Worm (Caenorhabditis elegans): ENCODE measurements around the gene clec-126.

Gene clec-126

DNA sequence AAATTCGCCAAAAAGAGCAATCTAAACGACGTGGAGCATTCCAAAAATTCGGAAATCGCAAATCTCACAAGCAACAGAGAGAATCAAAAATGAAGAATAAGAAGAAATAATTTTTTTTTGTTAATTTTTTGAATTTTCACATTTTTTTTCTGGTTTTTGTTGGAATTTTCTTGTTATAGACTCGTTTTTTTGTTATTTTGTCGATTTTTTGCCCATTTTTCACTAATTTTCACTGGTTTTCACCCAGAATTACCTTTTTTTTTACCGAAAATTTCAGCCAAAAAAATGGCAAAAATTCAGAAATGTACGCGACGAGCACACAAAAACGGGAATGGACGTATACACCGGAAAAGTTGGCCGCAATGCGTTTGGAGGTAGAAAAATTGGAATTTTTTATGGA is 14.6 kb upstream of the clec-126 start, which contains the start of gene cyh-1:
Gene cyh-1, plus strand, starts transcription at position 301 of the 400 bp plus-strand sequence.
- TF ChIP-seq atf-7 (tag; optimal IDR thresholded peaks at IDR 0.05) (no peak), sea-2 (GFP tag; IDR thresholded peaks at IDR 0.05) (no peak), dpff-1 (tag; optimal IDR thresholded peaks at IDR 0.05) (no peak), ceh-27 (GFP tag; optimal IDR thresholded peaks at IDR 0.05) (no peak), snpc-4 (GFP tag; optimal IDR thresholded peaks at IDR 0.05) (no peak), snpc-4 (tag; optimal IDR thresholded peaks at IDR 0.05) (no peak)

DNA sequence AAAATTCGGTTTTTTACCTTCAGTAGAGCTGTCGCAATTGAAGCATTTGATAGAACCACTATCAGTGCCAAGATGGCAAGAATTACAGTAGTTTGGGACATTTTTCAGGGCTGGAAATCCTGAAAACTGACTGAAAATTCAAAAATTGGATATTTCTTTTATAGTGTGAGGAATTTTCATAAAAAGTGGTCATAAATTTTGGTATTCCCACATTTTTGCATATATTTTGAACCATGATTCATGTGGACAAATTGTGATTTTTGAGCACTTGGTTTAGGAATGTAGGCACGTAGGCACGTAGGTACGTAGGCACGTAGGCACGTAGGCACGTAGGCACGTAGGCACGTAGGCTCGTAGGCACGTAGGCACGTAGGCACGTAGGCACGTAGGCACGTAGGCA is 7.1 kb upstream of the clec-126 start, which contains the start of gene Y49F6B.19:
Gene Y49F6B.19, minus strand, starts transcription at position 101 of the 400 bp plus-strand sequence.
- no peak for TF ChIP-seq madf-6 (GFP tag; IDR thresholded peaks at IDR 0.05)
- TF ChIP-seq nhr-27 (tag; optimal IDR thresholded peaks at IDR 0.05) = no peak
- no peak for TF ChIP-seq egl-18 (GFP tag; IDR thresholded peaks at IDR 0.05)
- no peak for TF ChIP-seq mxl-1 (tag; optimal IDR thresholded peaks at IDR 0.05)
- TF ChIP-seq ztf-26 (tag; optimal IDR thresholded peaks at IDR 0.05) = no peak
- TF ChIP-seq F23B12.7 (tag; optimal IDR thresholded peaks at IDR 0.05; ENCODE audit: insufficient read depth) = no peak
- TF ChIP-seq athp-1 (tag; optimal IDR thresholded peaks at IDR 0.05) = no peak
- TF ChIP-seq B0019.2 (GFP tag; conservative IDR thresholded peaks at IDR 0.05) = no peak
- no peak for TF ChIP-seq die-1 (tag; optimal IDR thresholded peaks at IDR 0.05)
- no peak for TF ChIP-seq hsf-1 (GFP tag; IDR thresholded peaks at IDR 0.05)

DNA sequence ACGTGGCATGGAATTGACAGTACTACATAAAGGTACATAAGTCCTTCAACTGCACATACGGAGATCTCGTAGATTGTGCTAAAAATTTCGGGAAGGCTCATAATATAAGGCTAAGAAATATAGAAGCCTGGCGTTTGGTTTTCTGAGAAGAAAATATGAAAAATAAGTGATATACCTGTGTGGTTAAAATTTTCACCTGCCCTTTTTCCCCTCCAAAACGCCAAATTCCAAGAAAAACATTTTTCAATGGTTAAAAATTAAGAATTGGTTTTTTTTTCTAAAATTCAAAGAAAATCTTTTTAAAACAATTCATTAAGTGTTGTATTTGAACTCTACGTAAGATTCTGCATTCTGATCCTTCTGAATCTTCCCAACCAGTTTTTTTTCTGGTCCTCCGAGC is 4.7 kb upstream of the clec-126 start, which contains the start of gene srz-5:
Gene srz-5, minus strand, starts transcription at position 101 of the 400 bp plus-strand sequence.
- TF ChIP-seq hsf-1 (GFP tag; IDR thresholded peaks at IDR 0.05) (no peak), ceh-79 (tag; optimal IDR thresholded peaks at IDR 0.05) (no peak), lin-54 (GFP tag; optimal IDR thresholded peaks at IDR 0.05) (no peak)

DNA sequence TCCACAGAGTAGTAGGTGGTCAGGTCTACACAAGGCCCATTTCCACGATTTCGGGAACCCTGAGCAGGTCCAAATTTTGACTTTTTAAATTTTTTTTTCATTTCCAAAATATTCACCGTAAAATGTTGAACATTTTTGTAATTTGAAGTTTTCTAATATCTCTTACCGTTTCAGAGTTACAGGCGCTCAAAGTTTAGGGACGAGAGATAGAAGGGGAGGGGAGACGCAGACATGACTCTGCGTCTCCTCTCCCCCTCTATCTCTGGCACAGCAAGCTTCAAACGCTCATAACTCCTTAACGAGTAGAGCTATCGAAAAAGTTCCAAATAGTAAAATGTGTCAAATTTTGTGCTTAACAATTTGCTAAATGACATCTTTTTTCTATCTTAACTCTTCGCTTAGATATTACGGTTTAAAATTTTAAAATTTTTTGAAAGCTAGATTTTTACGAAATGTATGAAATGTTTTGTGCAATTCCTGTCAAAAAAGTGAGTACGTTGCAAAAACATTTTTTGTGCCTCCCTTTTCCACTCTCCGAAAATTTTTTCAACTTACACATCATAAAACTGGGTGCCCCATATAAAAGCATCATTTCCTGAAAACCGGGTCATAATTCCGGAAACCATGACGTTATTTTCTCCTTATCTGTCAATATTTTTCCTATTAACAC is 3.8 kb upstream of the clec-126 start, which contains the start of the genes Y49F6B.14 and clec-125:
Gene Y49F6B.14, minus strand, starts transcription at position 101 of the 670 bp plus-strand sequence.
Gene clec-125, plus strand, starts transcription at position 620 of the 670 bp plus-strand sequence.
- no peak for TF ChIP-seq T26A5.8 (tag; optimal IDR thresholded peaks at IDR 0.05)
- TF ChIP-seq hmg-1.2 (GFP tag; IDR thresholded peaks at IDR 0.05) = peak; percentile 75

DNA sequence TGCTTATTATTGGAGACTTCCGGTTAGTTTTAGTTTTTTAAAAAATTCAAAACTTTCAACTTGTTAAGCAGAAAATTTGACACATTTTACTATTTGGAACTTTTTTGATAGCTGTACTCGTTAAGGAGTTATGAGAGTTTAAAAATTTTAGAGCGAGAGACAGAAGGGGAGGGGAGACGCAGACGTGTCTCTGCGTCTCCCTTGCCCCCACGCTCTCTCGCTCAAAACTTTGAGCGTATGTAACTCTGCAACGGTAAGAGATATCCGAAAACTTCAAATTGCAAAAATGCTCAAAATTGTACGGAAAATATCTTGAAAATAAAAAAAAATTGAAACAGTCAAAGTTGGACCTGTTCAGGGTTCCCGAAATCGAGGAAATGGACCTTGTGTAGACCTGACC is 3.1 kb upstream of the clec-126 start:
- TF ChIP-seq hmg-1.2 (GFP tag; IDR thresholded peaks at IDR 0.05) (peak; percentile 90), snpc-1.3 (tag; optimal IDR thresholded peaks at IDR 0.05; ENCODE audit: insufficient read depth) (no peak)

DNA sequence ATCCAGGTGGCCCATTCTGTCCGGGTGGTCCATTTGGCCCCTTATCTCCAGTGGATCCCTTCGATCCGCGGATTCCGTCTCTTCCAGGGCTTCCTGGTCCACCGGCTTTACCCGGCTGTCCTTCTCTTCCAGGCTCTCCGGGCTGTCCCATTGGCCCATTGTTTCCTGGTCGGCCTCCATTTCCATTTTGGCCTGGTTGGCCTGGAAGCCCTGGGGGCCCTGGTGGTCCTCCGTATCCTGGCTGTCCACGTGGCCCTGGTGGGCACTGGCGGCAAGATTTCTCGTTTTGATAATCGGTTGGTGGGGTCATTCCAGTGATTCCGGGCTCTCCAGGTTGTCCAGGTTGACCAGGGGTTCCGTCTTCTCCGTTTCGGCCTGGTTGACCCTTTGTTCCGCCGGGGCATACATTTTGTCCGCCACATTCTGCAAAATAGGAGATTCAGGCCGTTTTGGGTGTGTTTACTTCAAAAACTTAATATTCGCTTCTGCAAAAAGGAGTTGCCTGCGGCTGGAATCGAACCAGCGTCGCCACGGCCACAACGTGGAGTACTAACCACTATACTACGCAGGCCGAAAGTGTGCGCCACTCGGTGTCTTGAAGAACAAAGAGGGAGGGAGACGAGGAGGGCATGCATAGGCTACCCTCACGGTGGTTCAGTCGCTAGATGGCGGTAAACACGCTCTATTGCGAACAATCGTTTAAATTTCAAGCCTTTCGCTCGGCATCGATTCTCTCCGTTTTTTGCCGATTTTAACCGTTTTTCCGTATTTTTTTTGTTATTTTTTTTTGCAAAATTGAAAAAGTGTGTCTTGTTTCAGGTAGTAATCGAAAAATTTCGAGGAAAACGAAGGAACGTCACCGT is 1.9 kb downstream of the clec-126 start, which contains the start of gene W09G10.9:
Gene W09G10.9, plus strand, starts transcription at position 813 of the 863 bp plus-strand sequence.
- no peak for TF ChIP-seq dpff-1 (tag; optimal IDR thresholded peaks at IDR 0.05)
- no peak for TF ChIP-seq aptf-2 (GFP tag; conservative IDR thresholded peaks at IDR 0.05)
- 0 out of 2 replicates have a peak, but pooled peaks have one; percentile 40 for TF ChIP-seq ceh-58 (GFP tag; IDR thresholded peaks at IDR 0.05)
- TF ChIP-seq nfyb-1 (GFP tag; IDR thresholded peaks at IDR 0.05) = peak; percentile 90
- peak; percentile 52 for TF ChIP-seq snpc-1.3 (tag; optimal IDR thresholded peaks at IDR 0.05; ENCODE audit: insufficient read depth)
- TF ChIP-seq die-1 (tag; optimal IDR thresholded peaks at IDR 0.05) = peak; percentile 31
- peak; percentile 75 for TF ChIP-seq ekl-4 (GFP tag; IDR thresholded peaks at IDR 0.05)
- peak; percentile 44 for TF ChIP-seq madf-10 (tag; optimal IDR thresholded peaks at IDR 0.05)
- 0 out of 2 replicates have a peak, but pooled peaks have one; percentile 45 for TF ChIP-seq C06A6.2 (GFP tag; conservative IDR thresholded peaks at IDR 0.05)
- peak; percentile 11 for TF ChIP-seq snpc-1.1 (tag; optimal IDR thresholded peaks at IDR 0.05; ENCODE audit: insufficient read depth)
- no peak for TF ChIP-seq fkh-3 (tag; optimal IDR thresholded peaks at IDR 0.05)
- no peak for TF ChIP-seq sptf-2 (GFP tag; optimal IDR thresholded peaks at IDR 0.05)
- TF ChIP-seq hmg-20 (GFP tag; IDR thresholded peaks at IDR 0.05) = peak; percentile 76; the same call in 1 of the 2 replicates
- no peak for TF ChIP-seq him-1 (tag; optimal IDR thresholded peaks at IDR 0.05)
- peak; percentile 91 for TF ChIP-seq dox-1 (GFP tag; IDR thresholded peaks at IDR 0.05)
- no peak for TF ChIP-seq ama-1 (optimal IDR thresholded peaks at IDR 0.05)
- TF ChIP-seq ama-1 (GFP tag; optimal IDR thresholded peaks at IDR 0.05) = peak in 1 of 2 experiments; percentile 44
- TF ChIP-seq repo-1 (tag; optimal IDR thresholded peaks at IDR 0.05) = no peak
- TF ChIP-seq gei-17 (GFP tag; optimal IDR thresholded peaks at IDR 0.05) = no peak
- TF ChIP-seq ztf-26 (tag; optimal IDR thresholded peaks at IDR 0.05) = peak; percentile 2
